Worm (Caenorhabditis elegans) whole organism, mixed stage, embryonic: ENCODE data around the gene C47E8.11.

Experiments
- blmp-1 ChIP-seq: fragments of 150-350 bp; optimal IDR thresholded peaks from 2 replicates; lab custom pipeline; 2014; ENCODE audit warnings: missing biosample characterization, missing genetic modification characterization
- ces-1 ChIP-seq: fragments of 150-350 bp; optimal IDR thresholded peaks from 2 replicates; lab custom pipeline; 2014; ENCODE audit warnings: missing biosample characterization, missing genetic modification reagents, missing genetic modification characterization
- elt-1 ChIP-seq: sonication (generic microtip); optimal IDR thresholded peaks from 2 replicates; lab custom pipeline; 2017; ENCODE audit warnings: missing genetic modification characterization, mild to moderate bottlenecking, missing compliant biosample characterization, antibody characterized with exemption, moderate library complexity, borderline replicate concordance; ENCODE audit not compliant: insufficient read depth
- elt-3 ChIP-seq: fragments of 150-350 bp; optimal IDR thresholded peaks from 2 replicates; lab custom pipeline; 2014; ENCODE audit warnings: missing biosample characterization, missing genetic modification characterization
- lin-13 ChIP-seq: fragments of 150-350 bp; optimal IDR thresholded peaks from 2 replicates; lab custom pipeline; 2014; ENCODE audit warnings: missing biosample characterization, missing genetic modification characterization
- nhr-12 ChIP-seq: fragments of 150-350 bp; optimal IDR thresholded peaks from 2 replicates; lab custom pipeline; 2014; ENCODE audit warnings: missing biosample characterization, missing genetic modification characterization
- nhr-2 ChIP-seq: fragments of 150-350 bp; optimal IDR thresholded peaks from 2 replicates; lab custom pipeline; 2014; ENCODE audit warnings: missing biosample characterization, missing genetic modification characterization
- nhr-237 ChIP-seq: fragments of 150-350 bp; optimal IDR thresholded peaks from 2 replicates; lab custom pipeline; 2014; ENCODE audit warnings: missing biosample characterization, missing genetic modification characterization
- nhr-28 ChIP-seq: fragments of 150-350 bp; optimal IDR thresholded peaks from 2 replicates; lab custom pipeline; 2014; ENCODE audit warnings: missing biosample characterization, missing genetic modification characterization
- nhr-76 ChIP-seq: sonication (generic microtip); optimal IDR thresholded peaks from 2 replicates; lab custom pipeline; 2017; ENCODE audit warnings: missing biosample characterization, missing genetic modification characterization
- pha-4 ChIP-seq: fragments of 150-350 bp; optimal IDR thresholded peaks from 2 replicates; lab custom pipeline; 2018; ENCODE audit warnings: missing biosample characterization, missing genetic modification reagents, missing genetic modification characterization
- unc-39 ChIP-seq: fragments of 150-350 bp; optimal IDR thresholded peaks from 2 replicates; lab custom pipeline; 2014; ENCODE audit warnings: missing biosample characterization, missing genetic modification characterization

DNA sequence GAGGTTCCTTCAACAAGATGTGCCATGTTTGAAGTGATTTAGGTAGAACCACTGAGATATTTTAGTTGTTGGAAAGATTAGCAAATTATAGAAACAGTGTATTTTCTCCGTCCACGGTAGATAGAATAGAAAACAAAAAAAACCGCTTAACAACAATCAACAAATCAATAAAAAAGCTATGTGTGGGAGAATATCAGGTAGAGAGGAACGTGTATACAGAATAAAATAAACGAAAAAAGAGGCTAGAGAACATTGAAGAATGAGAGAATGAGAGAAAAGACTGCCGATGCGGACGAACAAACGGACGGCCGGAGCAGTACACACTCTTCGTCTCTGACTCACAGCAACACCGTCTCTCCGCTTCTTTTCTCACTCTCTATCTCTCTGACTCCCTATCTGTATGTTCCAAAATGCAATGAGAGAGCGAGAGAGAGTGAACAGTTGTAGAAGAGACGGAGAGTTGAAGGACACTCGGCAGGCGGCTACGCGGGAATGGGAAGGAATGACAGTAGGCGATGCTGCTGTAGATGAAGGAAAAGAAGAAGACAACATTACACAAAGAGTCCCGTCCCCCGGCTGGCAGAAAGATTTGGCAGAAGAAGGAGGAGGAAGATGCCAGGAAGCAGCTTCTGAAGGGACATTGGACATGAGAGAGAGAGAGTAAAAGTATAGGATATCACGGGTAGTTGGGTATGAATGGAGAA is 8.3 kb downstream of the C47E8.11 start, which contains the start of gene unc-112:
- TF ChIP-seq nhr-76 (tag; lab: Kevin White, UChicago) (no peak), elt-3 (tag; lab: Kevin White, UChicago) (peak; percentile 14), lin-13 (tag; lab: Kevin White, UChicago) (peak; percentile 15), elt-1 (tag; lab: Kevin White, UChicago) (no peak), nhr-2 (tag; lab: Kevin White, UChicago) (peak; percentile 72), nhr-237 (tag; lab: Kevin White, UChicago) (peak; percentile 31), blmp-1 (no peak), nhr-28 (tag; lab: Kevin White, UChicago) (no peak), ces-1 (peak; percentile 90), unc-39 (tag; lab: Kevin White, UChicago) (no peak), nhr-12 (no peak), pha-4 (peak; percentile 80)
